Fruit fly (Drosophila melanogaster) whole organism, embryonic: ENCODE measurements around the gene CG34453.

Source experiments
- Aef1 ChIP-seq: fragments of 200-800 bp; sonication (Bioruptor generic); IDR thresholded peaks from 3 replicates; pipeline ENCODE4 v1.3.6; 2022; ENCODE audit warnings: missing biosample characterization, missing genetic modification characterization
- Asciz ChIP-seq: fragments of 200-800 bp; sonication (Bioruptor generic); optimal IDR thresholded peaks from 2 replicates; lab custom pipeline; 2017; ENCODE audit warnings: missing biosample characterization, mild to moderate bottlenecking, missing genetic modification characterization, missing genetic modification reagents
- Bteb2 ChIP-seq: fragments of 200-800 bp; sonication (Bioruptor generic); optimal IDR thresholded peaks from 2 replicates; lab custom pipeline; 2016; ENCODE audit warnings: missing biosample characterization, missing genetic modification characterization
- CG10209 ChIP-seq: fragments of 200-800 bp; sonication (Bioruptor generic); optimal IDR thresholded peaks from 3 replicates; lab custom pipeline; 2017; ENCODE audit warnings: missing biosample characterization, mild to moderate bottlenecking, missing genetic modification characterization, missing genetic modification reagents
- CG10543 ChIP-seq: fragments of 200-800 bp; sonication (Bioruptor generic); optimal IDR thresholded peaks from 3 replicates; lab custom pipeline; 2017; ENCODE audit warnings: missing biosample characterization, mild to moderate bottlenecking, missing genetic modification characterization, moderate library complexity
- CG12104 ChIP-seq: fragments of 200-800 bp; sonication (Bioruptor generic); optimal IDR thresholded peaks from 3 replicates; lab custom pipeline; 2016; ENCODE audit warnings: missing biosample characterization, missing genetic modification characterization
- CG12236 ChIP-seq: fragments of 200-800 bp; sonication (Bioruptor generic); optimal IDR thresholded peaks from 2 replicates; lab custom pipeline; 2016; ENCODE audit warnings: missing biosample characterization, missing genetic modification characterization
- CG12299 ChIP-seq: fragments of 200-800 bp; sonication (Bioruptor generic); optimal IDR thresholded peaks from 2 replicates; lab custom pipeline; 2018; ENCODE audit warnings: missing biosample characterization, mild to moderate bottlenecking, missing genetic modification characterization
- CG1602 ChIP-seq: fragments of 200-800 bp; sonication (Bioruptor generic); optimal IDR thresholded peaks from 3 replicates; lab custom pipeline; 2016; ENCODE audit warnings: missing biosample characterization, missing genetic modification characterization
- CG1647 ChIP-seq: fragments of 200-800 bp; sonication (Bioruptor generic); optimal IDR thresholded peaks from 3 replicates; lab custom pipeline; 2016; ENCODE audit warnings: missing biosample characterization, missing genetic modification characterization
- CG17802 ChIP-seq: fragments of 200-800 bp; sonication (Bioruptor generic); optimal IDR thresholded peaks from 2 replicates; lab custom pipeline; 2018; ENCODE audit warnings: missing biosample characterization, mild to moderate bottlenecking, missing genetic modification characterization, moderate library complexity
- CG17912 ChIP-seq: fragments of 200-800 bp; sonication (Bioruptor generic); optimal IDR thresholded peaks from 2 replicates; lab custom pipeline; 2018; ENCODE audit warnings: missing biosample characterization, mild to moderate bottlenecking, missing genetic modification characterization
- CG18262 ChIP-seq: fragments of 200-800 bp; optimal IDR thresholded peaks from 3 replicates; lab custom pipeline; 2019; ENCODE audit warnings: missing biosample characterization, mild to moderate bottlenecking, missing genetic modification characterization, moderate library complexity
- CG2875 ChIP-seq: fragments of 200-800 bp; sonication (Bioruptor generic); optimal IDR thresholded peaks from 2 replicates; lab custom pipeline; 2017; ENCODE audit warnings: missing biosample characterization, mild to moderate bottlenecking, missing genetic modification characterization, missing genetic modification reagents
- CG33213 ChIP-seq: fragments of 200-800 bp; sonication (Bioruptor generic); optimal IDR thresholded peaks from 3 replicates; lab custom pipeline; 2016; ENCODE audit warnings: missing biosample characterization, missing genetic modification characterization
- CG33557 ChIP-seq: fragments of 200-800 bp; sonication (Bioruptor generic); optimal IDR thresholded peaks from 2 replicates; lab custom pipeline; 2019; ENCODE audit warnings: missing biosample characterization, mild to moderate bottlenecking, missing genetic modification characterization, moderate library complexity
- CG3995 ChIP-seq: fragments of 200-800 bp; sonication (Bioruptor generic); optimal IDR thresholded peaks from 3 replicates; lab custom pipeline; 2016; ENCODE audit warnings: missing biosample characterization, missing genetic modification characterization
- CG4730 ChIP-seq: fragments of 200-800 bp; sonication (Bioruptor generic); IDR thresholded peaks from 2 replicates; pipeline ENCODE4 v1.3.6; 2022; ENCODE audit warnings: missing biosample characterization, missing genetic modification characterization
- CG4854 ChIP-seq: fragments of 200-800 bp; sonication (Bioruptor generic); optimal IDR thresholded peaks from 2 replicates; lab custom pipeline; 2016; ENCODE audit warnings: missing biosample characterization, missing genetic modification characterization, inconsistent platforms
- CG7928 ChIP-seq: fragments of 200-800 bp; sonication (Bioruptor generic); optimal IDR thresholded peaks from 2 replicates; lab custom pipeline; 2017; ENCODE audit warnings: missing biosample characterization, mild to moderate bottlenecking, missing genetic modification characterization
- CG8765 ChIP-seq: fragments of 200-800 bp; sonication (Bioruptor generic); IDR thresholded peaks from 2 replicates; pipeline ENCODE4 v1.3.6; 2022; ENCODE audit warnings: missing biosample characterization, missing genetic modification characterization
- CG8924 ChIP-seq: fragments of 200-800 bp; optimal IDR thresholded peaks from 3 replicates; lab custom pipeline; 2019; ENCODE audit warnings: missing biosample characterization, mild to moderate bottlenecking, missing genetic modification characterization, moderate library complexity
- CG8944 ChIP-seq: fragments of 200-800 bp; sonication (Bioruptor generic); optimal IDR thresholded peaks from 3 replicates; lab custom pipeline; 2016; ENCODE audit warnings: missing biosample characterization, missing genetic modification characterization
- Camta ChIP-seq: fragments of 200-800 bp; sonication (Bioruptor generic); optimal IDR thresholded peaks from 2 replicates; lab custom pipeline; 2016; ENCODE audit warnings: missing biosample characterization, missing genetic modification characterization
- Chrac-16 ChIP-seq: fragments of 200-800 bp; sonication (Bioruptor generic); optimal IDR thresholded peaks from 3 replicates; lab custom pipeline; 2016; ENCODE audit warnings: missing biosample characterization, missing genetic modification characterization
- Dip3 ChIP-seq: fragments of 200-800 bp; sonication (Bioruptor generic); optimal IDR thresholded peaks from 3 replicates; lab custom pipeline; 2016; ENCODE audit warnings: missing biosample characterization, missing genetic modification characterization
- Dref ChIP-seq: fragments of 200-800 bp; sonication (Bioruptor generic); IDR thresholded peaks from 2 replicates; pipeline ENCODE4 v1.3.6; 2022; ENCODE audit warnings: missing biosample characterization, missing genetic modification characterization
- Hr39 ChIP-seq: fragments of >200 bp; optimal IDR thresholded peaks from 2 replicates; lab custom pipeline; 2017
- Hsf ChIP-seq: fragments of 200-800 bp; sonication (Bioruptor generic); optimal IDR thresholded peaks from 3 replicates; lab custom pipeline; 2016; ENCODE audit warnings: missing biosample characterization, missing genetic modification characterization
- MESR4 ChIP-seq: fragments of 200-800 bp; sonication (Bioruptor generic); optimal IDR thresholded peaks from 2 replicates; lab custom pipeline; 2018; ENCODE audit warnings: missing biosample characterization, mild to moderate bottlenecking, missing genetic modification characterization, moderate library complexity
- Nf-YB ChIP-seq: fragments of 200-800 bp; sonication (Bioruptor generic); optimal IDR thresholded peaks from 3 replicates; lab custom pipeline; 2019; ENCODE audit warnings: missing biosample characterization, mild to moderate bottlenecking, missing genetic modification characterization, moderate library complexity
- Spps ChIP-seq: fragments of 200-800 bp; sonication (Bioruptor generic); optimal IDR thresholded peaks from 2 replicates; lab custom pipeline; 2018; ENCODE audit warnings: missing biosample characterization, mild to moderate bottlenecking, missing genetic modification characterization
- Taf1 ChIP-seq: fragments of 200-800 bp; sonication (Bioruptor generic); IDR thresholded peaks from 2 replicates; pipeline ENCODE4 v1.3.6; 2022; ENCODE audit warnings: missing biosample characterization, missing genetic modification characterization
- Usf ChIP-seq: fragments of 200-800 bp; sonication (Bioruptor generic); optimal IDR thresholded peaks from 2 replicates; lab custom pipeline; 2017; ENCODE audit warnings: missing genotype, missing biosample characterization, missing genetic modification characterization
- btn ChIP-seq: fragments of 200-800 bp; sonication (Bioruptor generic); optimal IDR thresholded peaks from 2 replicates; lab custom pipeline; 2016; ENCODE audit warnings: missing biosample characterization, missing genetic modification characterization
- cas ChIP-seq: fragments of 200-800 bp; sonication (Bioruptor generic); IDR thresholded peaks from 2 replicates; pipeline ENCODE4 v1.3.6; 2022; ENCODE audit warnings: missing biosample characterization, missing genetic modification characterization
- cato ChIP-seq: fragments of 200-800 bp; sonication (Bioruptor generic); optimal IDR thresholded peaks from 2 replicates; lab custom pipeline; 2016; ENCODE audit warnings: missing biosample characterization, missing genetic modification characterization, borderline replicate concordance
- fd64A ChIP-seq: fragments of 200-800 bp; sonication (Bioruptor generic); optimal IDR thresholded peaks from 3 replicates; lab custom pipeline; 2018; ENCODE audit warnings: missing biosample characterization, mild to moderate bottlenecking, missing genetic modification characterization
- kni ChIP-seq: fragments of 200-800 bp; sonication (Bioruptor generic); optimal IDR thresholded peaks from 3 replicates; lab custom pipeline; 2017; ENCODE audit warnings: mild to moderate bottlenecking, missing biosample characterization, missing genetic modification reagents, missing genetic modification characterization
- luna ChIP-seq: fragments of 200-800 bp; sonication (Bioruptor generic); optimal IDR thresholded peaks from 2 replicates; lab custom pipeline; 2016; ENCODE audit warnings: missing biosample characterization, missing genetic modification characterization
- odd ChIP-seq: fragments of 200-800 bp; sonication (Bioruptor generic); optimal IDR thresholded peaks from 2 replicates; lab custom pipeline; 2017; ENCODE audit warnings: missing biosample characterization, mild to moderate bottlenecking, missing genetic modification characterization
- onecut ChIP-seq: fragments of 200-800 bp; sonication (Bioruptor generic); IDR thresholded peaks from 2 replicates; pipeline ENCODE4 v1.3.6; 2022; ENCODE audit warnings: missing biosample characterization, missing genetic modification characterization
- ro ChIP-seq: fragments of 200-800 bp; sonication (Bioruptor generic); IDR thresholded peaks from 2 replicates; pipeline ENCODE4 v1.3.6; 2022; ENCODE audit warnings: missing biosample characterization, missing genetic modification characterization
- sc ChIP-seq, 3 experiments: fragments of >200 bp in 2 of 3; fragments of 200-800 bp in 1 of 3; sonication (Bioruptor generic) in 1 of 3; optimal IDR thresholded peaks; 2 replicates in 2 of 3; 3 replicates in 1 of 3; lab custom pipeline; 2017; ENCODE audit warnings: mild to moderate bottlenecking in 1 of 3, missing biosample characterization in 1 of 3, missing genetic modification characterization in 1 of 3, missing genetic modification reagents in 1 of 3
- sim ChIP-seq: fragments of 200-800 bp; sonication (Bioruptor generic); IDR thresholded peaks from 2 replicates; pipeline ENCODE4 v1.3.6; 2022; ENCODE audit warnings: missing biosample characterization, missing genetic modification characterization
- tio ChIP-seq: fragments of 200-800 bp; sonication (Bioruptor generic); optimal IDR thresholded peaks from 2 replicates; lab custom pipeline; 2017; ENCODE audit warnings: missing biosample characterization, missing genetic modification characterization, inconsistent platforms
- toy ChIP-seq: fragments of 200-800 bp; sonication (Bioruptor generic); IDR thresholded peaks from 2 replicates; pipeline ENCODE4 v1.3.6; 2022; ENCODE audit warnings: missing biosample characterization, missing genetic modification characterization
- twi ChIP-seq: fragments of 200-800 bp; optimal IDR thresholded peaks from 2 replicates; lab custom pipeline; 2019; ENCODE audit warnings: missing biosample characterization, mild to moderate bottlenecking, missing genetic modification characterization, moderate library complexity
- wdn ChIP-seq: fragments of 200-800 bp; sonication (Bioruptor generic); IDR thresholded peaks from 2 replicates; pipeline ENCODE4 v1.3.6; 2022; ENCODE audit warnings: missing biosample characterization, missing genetic modification characterization
- zfh1 ChIP-seq: fragments of 200-800 bp; sonication (Bioruptor generic); IDR thresholded peaks from 3 replicates; pipeline ENCODE4 v1.3.6; 2022; ENCODE audit warnings: missing biosample characterization, missing genetic modification characterization

CG34453 gene

dm6 chr3L:199754-200596 is 33.2 kb downstream of the CG34453 start, which contains the start of the genes rno and mri (continued):
- no peak for TF ChIP-seq CG8944 (GFP tag; lab: Kevin White, UChicago)
- TF ChIP-seq CG7928 (GFP tag; lab: Kevin White, UChicago), result no peak
- TF ChIP-seq Spps, result peak; percentile 15
- peak; percentile 28 for TF ChIP-seq onecut (GFP tag; lab: Robert Waterston, UW)
- peak; percentile 85 for TF ChIP-seq CG8924 (tag; lab: Kevin White, UChicago)
- TF ChIP-seq Chrac-16 (GFP tag; lab: Kevin White, UChicago), result peak; percentile 67
- TF ChIP-seq Hsf (GFP tag; lab: Kevin White, UChicago), result peak; percentile 9
- TF ChIP-seq CG12104 (GFP tag; lab: Kevin White, UChicago), result peak; percentile 67
- peak; percentile 51 for TF ChIP-seq Taf1 (GFP tag; lab: Robert Waterston, UW)
- no peak for TF ChIP-seq tio (GFP tag; lab: Kevin White, UChicago)
- no peak for TF ChIP-seq fd64A (GFP tag; lab: Kevin White, UChicago)
- peak; percentile 13 for TF ChIP-seq Nf-YB
- peak; percentile 83 for TF ChIP-seq Dref
- no peak for TF ChIP-seq Hr39
- TF ChIP-seq CG17802 (tag; lab: Kevin White, UChicago), result peak; percentile 18
- peak; percentile 37 for TF ChIP-seq CG8765 (GFP tag; lab: Robert Waterston, UW)
- TF ChIP-seq CG1647 (GFP tag; lab: Kevin White, UChicago), result no peak
- peak; percentile 50 for TF ChIP-seq Usf (GFP tag; lab: Kevin White, UChicago)
- peak; percentile 62 for TF ChIP-seq twi (tag; lab: Kevin White, UChicago)
- no peak for TF ChIP-seq kni (GFP tag; lab: Kevin White, UChicago)
- peak; percentile 93 for TF ChIP-seq MESR4 (GFP tag; lab: Kevin White, UChicago)
- TF ChIP-seq CG12299 (tag; lab: Kevin White, UChicago), result peak; percentile 68
- peak; percentile 71; the same call in 2 of the 3 replicates for TF ChIP-seq zfh1
- peak; percentile 72 for TF ChIP-seq CG4730 (GFP tag; lab: Robert Waterston, UW)
- peak; percentile 85 for TF ChIP-seq CG10543 (GFP tag; lab: Kevin White, UChicago)
- no peak for TF ChIP-seq CG12236 (GFP tag; lab: Kevin White, UChicago)
- peak; percentile 70 for TF ChIP-seq CG1602 (GFP tag; lab: Kevin White, UChicago)
- no peak for TF ChIP-seq CG17912 (GFP tag; lab: Kevin White, UChicago)
- TF ChIP-seq Aef1 (GFP tag; lab: Robert Waterston, UW), result peak; percentile 47; the same call in 2 of the 3 replicates
- peak; percentile 15 for TF ChIP-seq Bteb2 (GFP tag; lab: Kevin White, UChicago)
- TF ChIP-seq btn (GFP tag; lab: Kevin White, UChicago), result no peak
- no peak for TF ChIP-seq wdn (GFP tag; lab: Robert Waterston, UW)
- no peak for TF ChIP-seq toy
- no peak for TF ChIP-seq luna (GFP tag; lab: Kevin White, UChicago)
- peak; percentile 83 for TF ChIP-seq CG3995 (GFP tag; lab: Kevin White, UChicago)
- no peak for TF ChIP-seq CG4854 (GFP tag; lab: Kevin White, UChicago)
- no peak for TF ChIP-seq CG33213 (GFP tag; lab: Kevin White, UChicago)
- TF ChIP-seq Camta (GFP tag; lab: Kevin White, UChicago), result no peak
- TF ChIP-seq CG18262 (tag; lab: Kevin White, UChicago), result peak; percentile 84
- TF ChIP-seq sc (optimal IDR thresholded peaks at IDR 0.05; lab: Kevin White, UChicago), result no peak
- TF ChIP-seq sc (GFP tag; optimal IDR thresholded peaks at IDR 0.05; lab: Kevin White, UChicago), result peak; percentile 13
- peak; percentile 21 for TF ChIP-seq odd (GFP tag; lab: Kevin White, UChicago)
- TF ChIP-seq cato, result peak; percentile 22
- TF ChIP-seq CG10209 (GFP tag; lab: Kevin White, UChicago), result peak; percentile 40
- no peak for TF ChIP-seq ro
- no peak for TF ChIP-seq cas (GFP tag; lab: Robert Waterston, UW)
- no peak for TF ChIP-seq Asciz (GFP tag; lab: Kevin White, UChicago)
- TF ChIP-seq Dip3 (GFP tag; lab: Kevin White, UChicago), result no peak
- TF ChIP-seq CG2875, result peak; percentile 4
- TF ChIP-seq CG33557 (GFP tag; lab: Kevin White, UChicago), result peak; percentile 61
- TF ChIP-seq sim (GFP tag; lab: Robert Waterston, UW), result no peak
